Worm (Caenorhabditis elegans) whole organism, late embryonic: Measurements from ENCODE around the gene F26D2.16.

Experiments
- C08G9.2 ChIP-seq: sonication (generic microtip); optimal IDR thresholded peaks from 2 replicates; lab custom pipeline; 2016; ENCODE audit warnings: mild to moderate bottlenecking, missing genetic modification characterization, moderate library complexity, missing compliant biosample characterization
- C38D4.7 ChIP-seq: fragments of 200-800 bp; sonication (Bioruptor generic); optimal IDR thresholded peaks from 2 replicates; lab custom pipeline; 2018; ENCODE audit warnings: mild to moderate bottlenecking, missing genetic modification characterization, moderate library complexity, missing compliant biosample characterization
- F13H6.1 ChIP-seq: sonication (generic microtip); optimal IDR thresholded peaks from 2 replicates; lab custom pipeline; 2016; ENCODE audit warnings: missing genetic modification characterization, missing compliant biosample characterization
- K02D7.2 ChIP-seq: sonication (generic microtip); optimal IDR thresholded peaks from 2 replicates; lab custom pipeline; 2017; ENCODE audit warnings: mild to moderate bottlenecking, missing genetic modification characterization, missing compliant biosample characterization
- ceh-14 ChIP-seq: sonication (generic microtip); optimal IDR thresholded peaks from 2 replicates; lab custom pipeline; 2016; ENCODE audit warnings: missing genotype, missing genetic modification characterization, missing compliant biosample characterization
- ceh-18 ChIP-seq: sonication (generic microtip); optimal IDR thresholded peaks from 2 replicates; lab custom pipeline; 2016; ENCODE audit warnings: missing genetic modification characterization, missing compliant biosample characterization
- ceh-19 ChIP-seq: fragments of 200-800 bp; sonication (Bioruptor generic); optimal IDR thresholded peaks from 2 replicates; lab custom pipeline; 2018; ENCODE audit warnings: mild to moderate bottlenecking, missing genetic modification characterization, missing compliant biosample characterization
- ceh-2 ChIP-seq: sonication (generic microtip); optimal IDR thresholded peaks from 2 replicates; lab custom pipeline; 2016; ENCODE audit warnings: missing genotype, missing genetic modification characterization, missing compliant biosample characterization
- ceh-30 ChIP-seq: fragments of 150-350 bp; optimal IDR thresholded peaks from 2 replicates; lab custom pipeline; 2014; ENCODE audit warnings: missing biosample characterization, missing genetic modification characterization
- ceh-31 ChIP-seq: sonication (generic microtip); optimal IDR thresholded peaks from 2 replicates; lab custom pipeline; 2016; ENCODE audit warnings: missing genetic modification characterization, missing compliant biosample characterization
- ceh-45 ChIP-seq: fragments of 200-800 bp; sonication (Bioruptor generic); IDR thresholded peaks from 2 replicates; pipeline ENCODE4 v1.3.6; 2022; ENCODE audit warnings: missing genetic modification reagents, missing genetic modification characterization, missing compliant biosample characterization
- ceh-6 ChIP-seq: fragments of 200-800 bp; sonication (Bioruptor generic); optimal IDR thresholded peaks from 2 replicates; lab custom pipeline; 2018; ENCODE audit warnings: mild to moderate bottlenecking, missing genetic modification characterization, missing compliant biosample characterization
- ceh-9 ChIP-seq: sonication (generic microtip); optimal IDR thresholded peaks from 2 replicates; lab custom pipeline; 2016; ENCODE audit warnings: mild to moderate bottlenecking, missing genetic modification characterization, inconsistent platforms, missing compliant biosample characterization
- che-1 ChIP-seq: sonication (generic microtip); optimal IDR thresholded peaks from 2 replicates; lab custom pipeline; 2016; ENCODE audit warnings: mild to moderate bottlenecking, missing genetic modification characterization, missing compliant biosample characterization
- dmd-4 ChIP-seq: sonication (generic microtip); optimal IDR thresholded peaks from 2 replicates; lab custom pipeline; 2016; ENCODE audit warnings: borderline replicate concordance, missing genetic modification characterization, missing compliant biosample characterization
- dve-1 ChIP-seq: sonication (generic microtip); optimal IDR thresholded peaks from 2 replicates; lab custom pipeline; 2017; ENCODE audit warnings: antibody characterized with exemption, mild to moderate bottlenecking, missing genetic modification characterization, missing compliant biosample characterization
- elt-2 ChIP-seq: sonication (generic microtip); optimal IDR thresholded peaks from 2 replicates; lab custom pipeline; 2016; ENCODE audit warnings: missing genetic modification reagents, missing genetic modification characterization, missing compliant biosample characterization
- elt-4 ChIP-seq: sonication (generic microtip); optimal IDR thresholded peaks from 2 replicates; lab custom pipeline; 2016; ENCODE audit warnings: missing genetic modification characterization, missing compliant biosample characterization
- ets-4 ChIP-seq: sonication (generic microtip); optimal IDR thresholded peaks from 2 replicates; lab custom pipeline; 2016; ENCODE audit warnings: missing genetic modification characterization, missing compliant biosample characterization
- eyg-1 ChIP-seq: sonication (generic microtip); optimal IDR thresholded peaks from 2 replicates; lab custom pipeline; 2016; ENCODE audit warnings: missing genotype, missing genetic modification characterization, missing compliant biosample characterization
- fax-1 ChIP-seq: sonication (generic microtip); optimal IDR thresholded peaks from 2 replicates; lab custom pipeline; 2016; ENCODE audit warnings: missing genotype, missing genetic modification characterization, missing compliant biosample characterization
- fkh-10 ChIP-seq: fragments of 150-350 bp; optimal IDR thresholded peaks from 2 replicates; lab custom pipeline; 2014; ENCODE audit warnings: missing biosample characterization, missing genetic modification reagents, missing genetic modification characterization
- hlh-13 ChIP-seq: fragments of 200-800 bp; sonication (Bioruptor generic); optimal IDR thresholded peaks from 2 replicates; lab custom pipeline; 2018; ENCODE audit warnings: mild to moderate bottlenecking, missing genetic modification characterization, missing compliant biosample characterization
- hlh-30 ChIP-seq: sonication (generic microtip); optimal IDR thresholded peaks from 2 replicates; lab custom pipeline; 2017; ENCODE audit warnings: antibody characterized with exemption, missing genetic modification characterization, missing compliant biosample characterization; ENCODE audit not compliant: insufficient read depth
- hlh-8 ChIP-seq: sonication (generic microtip); optimal IDR thresholded peaks from 2 replicates; lab custom pipeline; 2016; ENCODE audit warnings: missing genotype, missing genetic modification characterization, missing compliant biosample characterization
- lim-6 ChIP-seq: sonication (generic microtip); optimal IDR thresholded peaks from 2 replicates; lab custom pipeline; 2016; ENCODE audit warnings: missing genetic modification characterization, missing compliant biosample characterization
- mec-3 ChIP-seq: sonication (generic microtip); optimal IDR thresholded peaks from 2 replicates; lab custom pipeline; 2016; ENCODE audit warnings: borderline replicate concordance, missing genetic modification characterization, missing compliant biosample characterization
- nfya-1 ChIP-seq: sonication (generic microtip); optimal IDR thresholded peaks from 2 replicates; lab custom pipeline; 2017; ENCODE audit warnings: missing genetic modification characterization, mild to moderate bottlenecking, missing compliant biosample characterization, antibody characterized with exemption, moderate library complexity
- nhr-11 ChIP-seq: fragments of 150-350 bp; optimal IDR thresholded peaks from 2 replicates; lab custom pipeline; 2014; ENCODE audit warnings: missing biosample characterization, missing genetic modification characterization
- nhr-232 ChIP-seq: sonication (generic microtip); optimal IDR thresholded peaks from 2 replicates; lab custom pipeline; 2016; ENCODE audit warnings: missing genetic modification characterization, missing compliant biosample characterization
- npax-4 ChIP-seq: sonication (generic microtip); optimal IDR thresholded peaks from 2 replicates; lab custom pipeline; 2016; ENCODE audit warnings: missing genetic modification characterization, missing compliant biosample characterization
- pag-3 ChIP-seq: sonication (generic microtip); optimal IDR thresholded peaks from 2 replicates; lab custom pipeline; 2016; ENCODE audit warnings: missing compliant biosample characterization, missing genetic modification characterization, borderline replicate concordance
- pat-9 ChIP-seq: fragments of 200-800 bp; sonication (Bioruptor generic); optimal IDR thresholded peaks from 2 replicates; lab custom pipeline; 2018; ENCODE audit warnings: mild to moderate bottlenecking, missing genetic modification characterization, moderate library complexity, missing compliant biosample characterization
- pax-1 ChIP-seq: fragments of 150-350 bp; optimal IDR thresholded peaks from 2 replicates; lab custom pipeline; 2014; ENCODE audit warnings: missing biosample characterization, missing genetic modification characterization
- pqm-1 ChIP-seq: sonication (generic microtip); optimal IDR thresholded peaks from 2 replicates; lab custom pipeline; 2016; ENCODE audit warnings: missing genetic modification characterization, missing compliant biosample characterization
- pros-1 ChIP-seq: fragments of 150-350 bp; optimal IDR thresholded peaks from 2 replicates; lab custom pipeline; 2014; ENCODE audit warnings: missing biosample characterization, missing genetic modification reagents, missing genetic modification characterization
- ref-2 ChIP-seq: sonication (generic microtip); optimal IDR thresholded peaks from 2 replicates; lab custom pipeline; 2016; ENCODE audit warnings: missing genetic modification characterization, missing compliant biosample characterization
- sdc-2 ChIP-seq: sonication (generic microtip); optimal IDR thresholded peaks from 2 replicates; lab custom pipeline; 2016; ENCODE audit warnings: missing genotype, missing genetic modification characterization, missing compliant biosample characterization
- sox-2 ChIP-seq: fragments of 200-800 bp; sonication (Bioruptor generic); IDR thresholded peaks from 2 replicates; pipeline ENCODE4 v1.3.6; 2022; ENCODE audit warnings: missing genetic modification reagents, missing genetic modification characterization, missing compliant biosample characterization
- syd-9 ChIP-seq: sonication (generic microtip); optimal IDR thresholded peaks from 2 replicates; lab custom pipeline; 2016; ENCODE audit warnings: mild to moderate bottlenecking, missing genetic modification characterization, moderate library complexity, missing compliant biosample characterization
- tbx-2 ChIP-seq: sonication (generic microtip); optimal IDR thresholded peaks from 2 replicates; lab custom pipeline; 2016; ENCODE audit warnings: missing genetic modification characterization, missing compliant biosample characterization
- tbx-7 ChIP-seq: sonication (generic microtip); optimal IDR thresholded peaks from 2 replicates; lab custom pipeline; 2016; ENCODE audit warnings: missing genotype, missing genetic modification characterization, missing compliant biosample characterization
- unc-55 ChIP-seq: sonication (generic microtip); optimal IDR thresholded peaks from 2 replicates; lab custom pipeline; 2017; ENCODE audit warnings: missing biosample characterization, missing genetic modification reagents, missing genetic modification characterization
- unc-86 ChIP-seq: sonication (generic microtip); optimal IDR thresholded peaks from 2 replicates; lab custom pipeline; 2016; ENCODE audit warnings: missing genetic modification characterization, missing compliant biosample characterization
- ztf-16 ChIP-seq: sonication (generic microtip); optimal IDR thresholded peaks from 2 replicates; lab custom pipeline; 2017; ENCODE audit warnings: missing genetic modification characterization, missing compliant biosample characterization

F26D2.16 gene

DNA sequence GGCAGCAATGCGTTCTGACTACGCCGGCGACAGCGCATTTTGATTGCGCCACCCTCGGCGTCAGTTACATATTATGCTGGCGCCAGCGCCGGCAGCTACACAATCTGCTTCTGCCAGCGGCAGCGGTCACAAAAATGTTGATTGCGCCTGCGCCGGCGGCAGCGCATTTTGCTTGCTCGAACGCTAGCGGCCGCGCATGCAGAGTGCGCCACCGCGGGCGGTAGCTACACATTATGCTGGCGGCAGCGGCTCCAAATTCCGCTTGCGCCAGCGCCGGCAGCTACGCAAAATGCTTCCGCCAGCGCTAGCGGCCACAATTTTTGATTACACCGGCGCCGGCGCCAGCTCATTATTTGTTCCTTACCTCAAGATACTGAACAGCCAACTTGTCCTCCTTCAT, 42.5 kb downstream of the F26D2.16 start:
- peak; percentile 24 for TF ChIP-seq elt-4 (tag; lab: Kevin White, UChicago)
- TF ChIP-seq pros-1 = no peak

DNA sequence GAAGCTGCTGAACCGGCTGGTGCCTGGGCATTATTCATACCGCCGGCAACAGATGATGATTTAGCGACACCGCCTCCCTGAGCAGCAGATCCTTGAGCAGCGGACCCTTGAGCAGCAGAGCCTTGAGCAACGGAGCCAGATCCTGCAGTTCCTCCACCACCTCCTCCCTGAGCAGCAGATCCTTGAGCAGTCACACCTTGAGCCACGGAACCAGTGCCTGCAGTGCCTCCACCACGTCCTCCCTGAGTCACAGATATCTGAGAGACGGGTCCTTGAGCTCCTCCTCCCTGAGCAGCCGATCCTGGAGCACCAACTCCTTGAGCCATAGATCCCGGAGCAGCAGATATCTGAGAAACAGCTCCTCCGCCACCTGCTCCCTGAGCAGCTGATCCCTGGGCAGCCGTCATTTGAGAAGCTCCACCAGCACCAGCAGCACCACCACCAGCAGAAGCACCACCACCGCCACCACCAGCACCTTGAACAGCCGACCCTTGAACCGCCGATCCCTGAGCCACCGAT, 43.2 kb downstream of the F26D2.16 start:
- TF ChIP-seq ceh-14 (tag; lab: Kevin White, UChicago) (no peak), ztf-16 (tag; lab: Kevin White, UChicago) (no peak), hlh-30 (tag; lab: Kevin White, UChicago) (no peak), tbx-7 (tag; lab: Kevin White, UChicago) (no peak), elt-4 (tag; lab: Kevin White, UChicago) (no peak), ceh-31 (tag; lab: Kevin White, UChicago) (no peak), ets-4 (tag; lab: Kevin White, UChicago) (no peak), mec-3 (tag; lab: Kevin White, UChicago) (no peak), K02D7.2 (no peak), fax-1 (tag; lab: Kevin White, UChicago) (no peak), che-1 (tag; lab: Kevin White, UChicago) (no peak)

- TF ChIP-seq F13H6.1 (tag; lab: Kevin White, UChicago) (no peak), ceh-2 (no peak), pat-9 (tag; lab: Kevin White, UChicago) (no peak), eyg-1 (tag; lab: Kevin White, UChicago) (no peak), pax-1 (no peak), nhr-11 (tag; lab: Kevin White, UChicago) (no peak)
These were observed 45.0 kb downstream of the F26D2.16 start, which contains the start of gene srv-34 for ce11 chrV:16374676-16375075. TSS of gene srv-34 (minus strand) at chrV:16374776.

DNA sequence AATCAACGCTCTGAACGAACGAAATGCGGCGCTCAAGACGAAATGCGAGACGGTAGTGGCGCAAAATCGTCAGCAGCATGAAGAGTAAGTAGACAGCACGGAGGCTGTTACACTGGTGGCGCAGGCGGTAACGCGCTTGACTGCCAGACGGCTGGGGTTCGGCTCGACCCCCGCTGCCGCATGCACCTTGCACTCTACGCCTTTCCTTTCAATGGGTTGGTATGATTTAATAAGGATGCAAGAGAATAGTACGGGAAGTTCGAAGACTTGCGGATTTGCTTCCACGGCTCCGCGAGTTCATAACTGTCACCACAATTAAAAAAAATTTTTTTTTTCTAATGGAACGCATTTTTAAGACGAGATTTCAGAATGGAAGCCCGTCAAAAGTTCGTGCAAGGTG, 49.6 kb downstream of the F26D2.16 start:
- TF ChIP-seq tbx-7 (tag; lab: Kevin White, UChicago) (no peak), pqm-1 (tag; lab: Kevin White, UChicago) (peak; percentile 45), tbx-2 (peak; percentile 71), nhr-232 (tag; lab: Kevin White, UChicago) (peak; percentile 70), pag-3 (peak; percentile 21), unc-55 (GFP tag; lab: Kevin White, UChicago) (no peak), mec-3 (tag; lab: Kevin White, UChicago) (no peak), C08G9.2 (tag; lab: Kevin White, UChicago) (peak; percentile 58), ztf-16 (tag; lab: Kevin White, UChicago) (peak; percentile 61), F13H6.1 (tag; lab: Kevin White, UChicago) (peak; percentile 27), elt-2 (peak; percentile 61), hlh-13 (GFP tag; lab: Kevin White, UChicago) (peak; percentile 11), ceh-9 (peak; percentile 12), nhr-11 (tag; lab: Kevin White, UChicago) (no peak), fkh-10 (no peak), ceh-30 (no peak), sox-2 (GFP tag; lab: Robert Waterston, UW) (peak; percentile 6; the same call in 1 of the 2 replicates), unc-86 (tag; lab: Kevin White, UChicago) (peak; percentile 45), dmd-4 (tag; lab: Kevin White, UChicago) (no peak), K02D7.2 (peak; percentile 35), ref-2 (tag; lab: Kevin White, UChicago) (peak; percentile 46), ceh-18 (tag; lab: Kevin White, UChicago) (peak; percentile 71), hlh-30 (tag; lab: Kevin White, UChicago) (peak; percentile 9), lim-6 (tag; lab: Kevin White, UChicago) (no peak), ceh-6 (GFP tag; lab: Kevin White, UChicago) (peak; percentile 71), C38D4.7 (GFP tag; lab: Kevin White, UChicago) (peak; percentile 34), sdc-2 (tag; lab: Kevin White, UChicago) (peak; percentile 58), nfya-1 (tag; lab: Kevin White, UChicago) (peak; percentile 25), npax-4 (tag; lab: Kevin White, UChicago) (peak; percentile 38), dve-1 (tag; lab: Kevin White, UChicago) (peak; percentile 48), che-1 (tag; lab: Kevin White, UChicago) (peak; percentile 64), syd-9 (tag; lab: Kevin White, UChicago) (peak; percentile 48), ceh-19 (GFP tag; lab: Kevin White, UChicago) (peak; percentile 73), hlh-8 (tag; lab: Kevin White, UChicago) (peak; percentile 44), ceh-45 (GFP tag; lab: Robert Waterston, UW) (peak; percentile 54; the same call in 1 of the 2 replicates), ceh-2 (peak; percentile 26)
